Worm (Caenorhabditis elegans): ENCODE results near the gene T24H10.4.

ce11 chrII:9154339-9154738 is 45.0 kb downstream of the T24H10.4 start:
- TF ChIP-seq ceh-83 (GFP tag; optimal IDR thresholded peaks at IDR 0.05) = no peak
- no peak for TF ChIP-seq unc-62 (GFP tag; optimal IDR thresholded peaks at IDR 0.05)
- TF ChIP-seq mab-5 (tag; optimal IDR thresholded peaks at IDR 0.05) = no peak
- no peak for TF ChIP-seq mep-1 (tag; optimal IDR thresholded peaks at IDR 0.05)
- no peak for TF ChIP-seq flh-1 (GFP tag; optimal IDR thresholded peaks at IDR 0.05)
- TF ChIP-seq nhr-237 (tag; optimal IDR thresholded peaks at IDR 0.05) = no peak
- TF ChIP-seq nhr-12 (tag; optimal IDR thresholded peaks at IDR 0.05) = no peak
- TF ChIP-seq nhr-2 (tag; optimal IDR thresholded peaks at IDR 0.05) = no peak
- TF ChIP-seq elt-3 (tag; optimal IDR thresholded peaks at IDR 0.05) = no peak
- no peak for TF ChIP-seq ztf-11 (tag; optimal IDR thresholded peaks at IDR 0.05)
- TF ChIP-seq nhr-28 (tag; optimal IDR thresholded peaks at IDR 0.05) = no peak

All from whole organism, mixed stage, embryonic.